Fruit fly (Drosophila melanogaster) whole organism, embryonic: ENCODE data around the gene CG32163.
A peak's percentile ranks its signal among the peaks of the same experiment; 100 is the strongest.

Experiments
- Adf1 ChIP-seq: fragments of 200-800 bp; sonication (Bioruptor generic); IDR thresholded peaks from 2 replicates; pipeline ENCODE4 v1.3.6; 2022; ENCODE audit warnings: missing biosample characterization, missing genetic modification characterization
- CG10209 ChIP-seq: fragments of 200-800 bp; sonication (Bioruptor generic); optimal IDR thresholded peaks from 3 replicates; lab custom pipeline; 2017; ENCODE audit warnings: missing biosample characterization, mild to moderate bottlenecking, missing genetic modification characterization, missing genetic modification reagents
- CG10267 ChIP-seq: fragments of 200-800 bp; sonication (Bioruptor generic); optimal IDR thresholded peaks from 2 replicates; lab custom pipeline; 2018; ENCODE audit warnings: missing biosample characterization, mild to moderate bottlenecking, missing genetic modification characterization, moderate library complexity
- CG10565 ChIP-seq: fragments of 200-800 bp; sonication (Bioruptor generic); optimal IDR thresholded peaks from 3 replicates; lab custom pipeline; 2016; ENCODE audit warnings: missing biosample characterization, mild to moderate bottlenecking, missing genetic modification characterization
- CG11085 ChIP-seq: fragments of 200-800 bp; sonication (Bioruptor generic); IDR thresholded peaks from 2 replicates; pipeline ENCODE4 v1.3.6; 2022; ENCODE audit warnings: missing biosample characterization, missing genetic modification characterization
- CG12659 ChIP-seq: fragments of 200-800 bp; sonication (Bioruptor generic); optimal IDR thresholded peaks from 3 replicates; lab custom pipeline; 2017; ENCODE audit warnings: mild to moderate bottlenecking, missing biosample characterization, missing genetic modification reagents, missing genetic modification characterization
- CG13296 ChIP-seq: fragments of 200-800 bp; sonication (Bioruptor generic); optimal IDR thresholded peaks from 3 replicates; lab custom pipeline; 2018; ENCODE audit warnings: missing biosample characterization, mild to moderate bottlenecking, missing genetic modification characterization
- CG15073 ChIP-seq: fragments of 200-800 bp; sonication (Bioruptor generic); optimal IDR thresholded peaks from 2 replicates; lab custom pipeline; 2016; ENCODE audit warnings: missing biosample characterization, missing genetic modification characterization
- CG1603 ChIP-seq: fragments of 200-800 bp; sonication (Bioruptor generic); optimal IDR thresholded peaks from 2 replicates; lab custom pipeline; 2019; ENCODE audit warnings: missing biosample characterization, mild to moderate bottlenecking, missing genetic modification characterization, moderate library complexity
- CG16779 ChIP-seq: fragments of 200-800 bp; sonication (Bioruptor generic); IDR thresholded peaks from 2 replicates; pipeline ENCODE4 v1.3.6; 2022; ENCODE audit warnings: missing biosample characterization, missing genetic modification characterization
- CG2678 ChIP-seq: fragments of 200-800 bp; sonication (Bioruptor generic); optimal IDR thresholded peaks from 3 replicates; lab custom pipeline; 2019; ENCODE audit warnings: missing biosample characterization, mild to moderate bottlenecking, missing genetic modification characterization, moderate library complexity
- CG2875 ChIP-seq: fragments of 200-800 bp; sonication (Bioruptor generic); optimal IDR thresholded peaks from 2 replicates; lab custom pipeline; 2017; ENCODE audit warnings: missing biosample characterization, mild to moderate bottlenecking, missing genetic modification characterization, missing genetic modification reagents
- CG31388 ChIP-seq: fragments of 200-800 bp; sonication (Bioruptor generic); optimal IDR thresholded peaks from 2 replicates; lab custom pipeline; 2016; ENCODE audit warnings: missing biosample characterization, missing genetic modification characterization
- CG31441 ChIP-seq: fragments of 200-800 bp; sonication (Bioruptor generic); IDR thresholded peaks from 2 replicates; pipeline ENCODE4 v1.3.6; 2022; ENCODE audit warnings: missing biosample characterization, missing genetic modification characterization
- CG33213 ChIP-seq: fragments of 200-800 bp; sonication (Bioruptor generic); optimal IDR thresholded peaks from 3 replicates; lab custom pipeline; 2016; ENCODE audit warnings: missing biosample characterization, missing genetic modification characterization
- CG4424 ChIP-seq: fragments of 200-800 bp; sonication (Bioruptor generic); optimal IDR thresholded peaks from 3 replicates; lab custom pipeline; 2016; ENCODE audit warnings: missing biosample characterization, missing genetic modification characterization
- CG4854 ChIP-seq: fragments of 200-800 bp; sonication (Bioruptor generic); optimal IDR thresholded peaks from 2 replicates; lab custom pipeline; 2016; ENCODE audit warnings: missing biosample characterization, missing genetic modification characterization, inconsistent platforms
- CG5180 ChIP-seq: fragments of 200-800 bp; sonication (Bioruptor generic); optimal IDR thresholded peaks from 3 replicates; lab custom pipeline; 2017; ENCODE audit warnings: missing biosample characterization, missing genetic modification characterization, mild to moderate bottlenecking, moderate library complexity, missing genetic modification reagents
- CG7745 ChIP-seq: fragments of 200-800 bp; sonication (Bioruptor generic); optimal IDR thresholded peaks from 2 replicates; lab custom pipeline; 2018; ENCODE audit warnings: missing biosample characterization, mild to moderate bottlenecking, missing genetic modification characterization, moderate library complexity
- CG7928 ChIP-seq: fragments of 200-800 bp; sonication (Bioruptor generic); optimal IDR thresholded peaks from 2 replicates; lab custom pipeline; 2017; ENCODE audit warnings: missing biosample characterization, mild to moderate bottlenecking, missing genetic modification characterization
- CG8089 ChIP-seq: fragments of 200-800 bp; sonication (Bioruptor generic); optimal IDR thresholded peaks from 3 replicates; lab custom pipeline; 2016; ENCODE audit warnings: missing biosample characterization, missing genetic modification characterization
- CG9932 ChIP-seq: fragments of 200-800 bp; sonication (Bioruptor generic); IDR thresholded peaks from 2 replicates; pipeline ENCODE4 v1.3.6; 2022; ENCODE audit warnings: missing biosample characterization, missing genetic modification characterization
- Camta ChIP-seq: fragments of 200-800 bp; sonication (Bioruptor generic); optimal IDR thresholded peaks from 2 replicates; lab custom pipeline; 2016; ENCODE audit warnings: missing biosample characterization, missing genetic modification characterization
- CoRest ChIP-seq: fragments of 200-800 bp; sonication (Bioruptor generic); optimal IDR thresholded peaks from 3 replicates; lab custom pipeline; 2018; ENCODE audit warnings: missing biosample characterization, mild to moderate bottlenecking, missing genetic modification characterization, moderate library complexity
- D19A ChIP-seq: fragments of 200-800 bp; optimal IDR thresholded peaks from 3 replicates; lab custom pipeline; 2019; ENCODE audit warnings: missing biosample characterization, mild to moderate bottlenecking, missing genetic modification characterization, moderate library complexity
- Dek ChIP-seq: fragments of 200-800 bp; sonication (Bioruptor generic); optimal IDR thresholded peaks from 3 replicates; lab custom pipeline; 2019; ENCODE audit warnings: missing biosample characterization, mild to moderate bottlenecking, missing genetic modification characterization, moderate library complexity
- Dip2 ChIP-seq: fragments of 200-800 bp; sonication (Bioruptor generic); IDR thresholded peaks from 2 replicates; pipeline ENCODE4 v1.3.6; 2022; ENCODE audit warnings: missing biosample characterization, missing genetic modification characterization
- Doc3 ChIP-seq: fragments of 200-800 bp; sonication (Bioruptor generic); IDR thresholded peaks from 3 replicates; pipeline ENCODE4 v1.3.6; 2022; ENCODE audit warnings: missing biosample characterization, missing genetic modification characterization; ENCODE audit not compliant: partially characterized antibody
- E2f1 ChIP-seq: fragments of 200-800 bp; sonication (Bioruptor generic); IDR thresholded peaks from 2 replicates; pipeline ENCODE4 v1.3.6; 2022; ENCODE audit warnings: missing biosample characterization, missing genetic modification characterization
- Fer2 ChIP-seq: fragments of 200-800 bp; sonication (Bioruptor generic); optimal IDR thresholded peaks from 2 replicates; lab custom pipeline; 2018; ENCODE audit warnings: missing biosample characterization, mild to moderate bottlenecking, missing genetic modification characterization, moderate library complexity
- HLHmδ ChIP-seq: fragments of 200-800 bp; sonication (Bioruptor generic); optimal IDR thresholded peaks from 2 replicates; lab custom pipeline; 2018; ENCODE audit warnings: missing biosample characterization, mild to moderate bottlenecking, missing genetic modification characterization, moderate library complexity
- Hand ChIP-seq: fragments of 200-800 bp; sonication (Bioruptor generic); optimal IDR thresholded peaks from 2 replicates; lab custom pipeline; 2017; ENCODE audit warnings: mild to moderate bottlenecking, missing biosample characterization, missing genetic modification reagents, missing genetic modification characterization
- HmgZ ChIP-seq: fragments of 200-800 bp; sonication (Bioruptor generic); optimal IDR thresholded peaks from 2 replicates; lab custom pipeline; 2018; ENCODE audit warnings: missing biosample characterization, mild to moderate bottlenecking, missing genetic modification characterization
- Hr39 ChIP-seq: fragments of >200 bp; optimal IDR thresholded peaks from 2 replicates; lab custom pipeline; 2017
- Hsf ChIP-seq: fragments of 200-800 bp; sonication (Bioruptor generic); optimal IDR thresholded peaks from 3 replicates; lab custom pipeline; 2016; ENCODE audit warnings: missing biosample characterization, missing genetic modification characterization
- Kr ChIP-seq: fragments of 200-800 bp; sonication (Bioruptor generic); optimal IDR thresholded peaks from 2 replicates; lab custom pipeline; 2017; ENCODE audit warnings: missing biosample characterization, mild to moderate bottlenecking, missing genetic modification characterization
- Lhr ChIP-seq: fragments of 200-800 bp; sonication (Bioruptor generic); optimal IDR thresholded peaks from 3 replicates; lab custom pipeline; 2017; ENCODE audit warnings: mild to moderate bottlenecking, missing biosample characterization, missing genetic modification reagents, missing genetic modification characterization
- Nf-YB ChIP-seq: fragments of 200-800 bp; sonication (Bioruptor generic); optimal IDR thresholded peaks from 3 replicates; lab custom pipeline; 2019; ENCODE audit warnings: missing biosample characterization, mild to moderate bottlenecking, missing genetic modification characterization, moderate library complexity
- Poxn ChIP-seq: fragments of 200-800 bp; sonication (Bioruptor generic); IDR thresholded peaks from 2 replicates; pipeline ENCODE4 v1.3.6; 2022; ENCODE audit warnings: missing biosample characterization, missing genetic modification characterization
- Sin3A ChIP-seq: fragments of >200 bp; optimal IDR thresholded peaks from 2 replicates; lab custom pipeline; 2018
- al ChIP-seq: fragments of 200-800 bp; sonication (Bioruptor generic); IDR thresholded peaks from 2 replicates; pipeline ENCODE4 v1.3.6; 2022; ENCODE audit warnings: missing biosample characterization, missing genetic modification characterization
- cas ChIP-seq: fragments of 200-800 bp; sonication (Bioruptor generic); IDR thresholded peaks from 2 replicates; pipeline ENCODE4 v1.3.6; 2022; ENCODE audit warnings: missing biosample characterization, missing genetic modification characterization
- cato ChIP-seq: fragments of 200-800 bp; sonication (Bioruptor generic); optimal IDR thresholded peaks from 2 replicates; lab custom pipeline; 2016; ENCODE audit warnings: missing biosample characterization, missing genetic modification characterization, borderline replicate concordance
- dimm ChIP-seq: fragments of 200-800 bp; sonication (Bioruptor generic); IDR thresholded peaks from 2 replicates; pipeline ENCODE4 v1.3.6; 2022; ENCODE audit warnings: missing biosample characterization, missing genetic modification characterization
- gro ChIP-seq: fragments of 200-800 bp; sonication (Bioruptor generic); optimal IDR thresholded peaks from 2 replicates; lab custom pipeline; 2016; ENCODE audit warnings: missing biosample characterization, missing genetic modification characterization
- inv ChIP-seq: fragments of 200-800 bp; sonication (Bioruptor generic); IDR thresholded peaks from 2 replicates; pipeline ENCODE4 v1.3.6; 2022; ENCODE audit warnings: missing biosample characterization, missing genetic modification characterization; ENCODE audit not compliant: partially characterized antibody
- kah ChIP-seq: fragments of 200-800 bp; sonication (Bioruptor generic); optimal IDR thresholded peaks from 2 replicates; lab custom pipeline; 2018; ENCODE audit warnings: missing biosample characterization, mild to moderate bottlenecking, missing genetic modification characterization
- peb ChIP-seq: fragments of 200-800 bp; sonication (Bioruptor generic); IDR thresholded peaks from 2 replicates; pipeline ENCODE4 v1.3.6; 2022; ENCODE audit warnings: missing biosample characterization, missing genetic modification characterization
- prd ChIP-seq, 3 experiments: fragments of >200 bp in 2 of 3; fragments of 200-800 bp in 1 of 3; sonication (Bioruptor generic) in 1 of 3; optimal IDR thresholded peaks in 2 of 3; IDR thresholded peaks in 1 of 3; 2 replicates in 2 of 3; 3 replicates in 1 of 3; pipeline versions ENCODE4 v1.3.6 to Lab custom; 2017 to 2022; ENCODE audit warnings: missing biosample characterization in 1 of 3, missing genetic modification characterization in 1 of 3
- ttk ChIP-seq: fragments of 200-800 bp; sonication (Bioruptor generic); IDR thresholded peaks from 2 replicates; pipeline ENCODE4 v2.1.2; 2022; ENCODE audit warnings: missing biosample characterization, missing genetic modification characterization
- vfl ChIP-seq: fragments of 200-800 bp; sonication (Bioruptor generic); optimal IDR thresholded peaks from 2 replicates; lab custom pipeline; 2016; ENCODE audit warnings: missing biosample characterization, missing genetic modification characterization

The CG32163 gene

dm6 chr3L:16609120-16609519 lies 22.2 kb downstream of the CG32163 start, which contains the start of gene CG4098 (continued):
- TF ChIP-seq CG2875 (GFP tag; lab: Kevin White, UChicago) = no peak
- peak; percentile 31; the same call in 1 of the 2 replicates for TF ChIP-seq cas
- TF ChIP-seq CG10267 (tag; lab: Kevin White, UChicago) = peak; percentile 44
- TF ChIP-seq peb = no peak
- TF ChIP-seq cato (GFP tag; lab: Kevin White, UChicago) = no peak
- no peak for TF ChIP-seq Poxn (GFP tag; lab: Robert Waterston, UW)
- TF ChIP-seq vfl (GFP tag; lab: Kevin White, UChicago) = peak; percentile 48
- TF ChIP-seq CG5180 (GFP tag; lab: Kevin White, UChicago) = no peak
- TF ChIP-seq CG12659 (GFP tag; lab: Kevin White, UChicago) = peak; percentile 70
- TF ChIP-seq CG31441 (GFP tag; lab: Robert Waterston, UW) = peak; percentile 11; the same call in 1 of the 2 replicates
- TF ChIP-seq prd (optimal IDR thresholded peaks at IDR 0.05; lab: Kevin White, UChicago) = no peak
- peak; percentile 77 for TF ChIP-seq prd (GFP tag; IDR thresholded peaks at IDR 0.05; lab: Robert Waterston, UW)
- peak; percentile 62 for TF ChIP-seq gro (GFP tag; lab: Kevin White, UChicago)
- TF ChIP-seq CG7745 (tag; lab: Kevin White, UChicago) = no peak
- peak; percentile 38 for TF ChIP-seq CG2678
- peak; percentile 52; the same call in 1 of the 2 replicates for TF ChIP-seq ttk
- peak; percentile 52; the same call in 1 of the 2 replicates for TF ChIP-seq E2f1 (GFP tag; lab: Robert Waterston, UW)
- TF ChIP-seq Nf-YB = no peak
- no peak for TF ChIP-seq kah
- no peak for TF ChIP-seq CG4854 (GFP tag; lab: Kevin White, UChicago)
- TF ChIP-seq Doc3 (GFP tag; lab: Robert Waterston, UW) = 0 out of 3 replicates have a peak, but pooled peaks have one; percentile 10
- no peak for TF ChIP-seq CG10565 (GFP tag; lab: Kevin White, UChicago)
- TF ChIP-seq CG9932 (GFP tag; lab: Robert Waterston, UW) = peak; percentile 88
- TF ChIP-seq Dip2 (GFP tag; lab: Robert Waterston, UW) = no peak
- peak; percentile 38 for TF ChIP-seq CoRest (tag; lab: Kevin White, UChicago)
- TF ChIP-seq CG10209 (GFP tag; lab: Kevin White, UChicago) = peak; percentile 38
- no peak for TF ChIP-seq Lhr (GFP tag; lab: Kevin White, UChicago)
- no peak for TF ChIP-seq HLHmδ (GFP tag; lab: Kevin White, UChicago)
- TF ChIP-seq Hand (GFP tag; lab: Kevin White, UChicago) = no peak
- TF ChIP-seq CG13296 = peak; percentile 28
- no peak for TF ChIP-seq dimm
- peak; percentile 27; the same call in 1 of the 2 replicates for TF ChIP-seq Adf1 (GFP tag; lab: Robert Waterston, UW)
- no peak for TF ChIP-seq CG4424 (GFP tag; lab: Kevin White, UChicago)
- no peak for TF ChIP-seq D19A (tag; lab: Kevin White, UChicago)
- TF ChIP-seq CG1603 = peak; percentile 75
- TF ChIP-seq CG31388 (GFP tag; lab: Kevin White, UChicago) = no peak
- TF ChIP-seq CG7928 (GFP tag; lab: Kevin White, UChicago) = peak; percentile 35
- TF ChIP-seq CG33213 (GFP tag; lab: Kevin White, UChicago) = peak; percentile 28
- peak; percentile 78 for TF ChIP-seq CG16779 (GFP tag; lab: Robert Waterston, UW)
- TF ChIP-seq Kr (GFP tag; lab: Kevin White, UChicago) = no peak
- peak; percentile 48 for TF ChIP-seq Camta (GFP tag; lab: Kevin White, UChicago)
- TF ChIP-seq Dek (tag; lab: Kevin White, UChicago) = peak; percentile 47
- TF ChIP-seq Hsf = peak; percentile 52
- TF ChIP-seq CG8089 (GFP tag; lab: Kevin White, UChicago) = no peak
- TF ChIP-seq al = peak; percentile 64
- TF ChIP-seq HmgZ (tag; lab: Kevin White, UChicago) = peak; percentile 79
- peak; percentile 17 for TF ChIP-seq Sin3A (lab: Kevin White, UChicago)
- TF ChIP-seq CG11085 (GFP tag; lab: Robert Waterston, UW) = peak; percentile 62; the same call in 1 of the 2 replicates
- no peak for TF ChIP-seq inv (GFP tag; lab: Robert Waterston, UW)
- TF ChIP-seq CG15073 = no peak
- TF ChIP-seq Hr39 (lab: Kevin White, UChicago) = no peak
- TF ChIP-seq Fer2 (tag; lab: Kevin White, UChicago) = peak; percentile 9
